Worm (Caenorhabditis elegans) whole organism, L2 larva: Measurements from ENCODE around the gene D1022.3.

Source experiments
- C34F6.9 ChIP-seq: fragments of 150-350 bp; optimal IDR thresholded peaks from 2 replicates; lab custom pipeline; 2014; ENCODE audit warnings: missing biosample characterization, missing genetic modification characterization
- Y55F3AM.14 ChIP-seq: fragments of 200-800 bp; sonication (Bioruptor generic); optimal IDR thresholded peaks from 2 replicates; lab custom pipeline; 2018; ENCODE audit warnings: mild to moderate bottlenecking, missing genetic modification characterization, missing compliant biosample characterization
- ZK546.5 ChIP-seq: sonication (generic microtip); optimal IDR thresholded peaks from 2 replicates; lab custom pipeline; 2017; ENCODE audit warnings: missing biosample characterization, missing genetic modification characterization
- aly-2 ChIP-seq: fragments of 150-350 bp; optimal IDR thresholded peaks from 2 replicates; lab custom pipeline; 2014; ENCODE audit warnings: missing biosample characterization, missing genetic modification characterization
- ama-1 ChIP-seq: fragments of 150-350 bp; optimal IDR thresholded peaks from 2 replicates; lab custom pipeline; 2018; ENCODE audit warnings: inconsistent platforms
- blmp-1 ChIP-seq: sonication (generic microtip); optimal IDR thresholded peaks from 2 replicates; lab custom pipeline; 2017; ENCODE audit warnings: missing genetic modification characterization, mild to moderate bottlenecking, missing compliant biosample characterization, antibody characterized with exemption, moderate library complexity; ENCODE audit not compliant: insufficient read depth
- ceh-16 ChIP-seq: fragments of 150-350 bp; optimal IDR thresholded peaks from 2 replicates; lab custom pipeline; 2014; ENCODE audit warnings: missing biosample characterization, missing genetic modification characterization
- ceh-82 ChIP-seq: fragments of 150-350 bp; optimal IDR thresholded peaks from 2 replicates; lab custom pipeline; 2014; ENCODE audit warnings: missing biosample characterization, missing genetic modification characterization
- crh-2 ChIP-seq: sonication (generic microtip); optimal IDR thresholded peaks from 2 replicates; lab custom pipeline; 2017; ENCODE audit warnings: missing biosample characterization, missing genetic modification characterization
- elt-3 ChIP-seq: sonication (generic microtip); optimal IDR thresholded peaks from 2 replicates; lab custom pipeline; 2017; ENCODE audit warnings: missing biosample characterization, missing genetic modification characterization
- fos-1 ChIP-seq: fragments of 150-350 bp; optimal IDR thresholded peaks from 2 replicates; lab custom pipeline; 2014; ENCODE audit warnings: missing biosample characterization, missing genetic modification characterization
- lin-11 ChIP-seq: fragments of 150-350 bp; sonication (generic microtip); optimal IDR thresholded peaks from 2 replicates; lab custom pipeline; 2014; ENCODE audit warnings: missing biosample characterization, missing genetic modification characterization, inconsistent platforms, mixed read lengths
- lin-13 ChIP-seq: fragments of 150-350 bp; optimal IDR thresholded peaks from 2 replicates; lab custom pipeline; 2014; ENCODE audit warnings: missing biosample characterization, missing genetic modification reagents, missing genetic modification characterization
- lin-39 ChIP-seq: fragments of 150-350 bp; optimal IDR thresholded peaks from 2 replicates; lab custom pipeline; 2014; ENCODE audit warnings: missing biosample characterization, missing genetic modification reagents, missing genetic modification characterization
- mbf-1 ChIP-seq: sonication (generic microtip); optimal IDR thresholded peaks from 2 replicates; lab custom pipeline; 2017; ENCODE audit warnings: missing biosample characterization, missing genetic modification characterization
- mdl-1 ChIP-seq, 2 experiments: fragments of 150-350 bp in 1 of 2; sonication (generic microtip) in 1 of 2; optimal IDR thresholded peaks; 2 replicates each; lab custom pipeline; 2017; ENCODE audit warnings: missing biosample characterization in 2 of 2, missing genetic modification characterization in 2 of 2
- nhr-10 ChIP-seq: sonication (generic microtip); optimal IDR thresholded peaks from 2 replicates; lab custom pipeline; 2017; ENCODE audit warnings: missing biosample characterization, missing genetic modification characterization
- nhr-11 ChIP-seq: fragments of 150-350 bp; optimal IDR thresholded peaks from 2 replicates; lab custom pipeline; 2014; ENCODE audit warnings: missing biosample characterization, missing genetic modification characterization
- nhr-129 ChIP-seq: fragments of 150-350 bp; optimal IDR thresholded peaks from 2 replicates; lab custom pipeline; 2014; ENCODE audit warnings: missing biosample characterization, missing genetic modification characterization
- nhr-21 ChIP-seq: fragments of 150-350 bp; optimal IDR thresholded peaks from 2 replicates; lab custom pipeline; 2014; ENCODE audit warnings: missing biosample characterization, missing genetic modification characterization
- nhr-237 ChIP-seq: fragments of 150-350 bp; optimal IDR thresholded peaks from 2 replicates; lab custom pipeline; 2014; ENCODE audit warnings: missing biosample characterization, missing genetic modification characterization
- nhr-25 ChIP-seq: fragments of 150-350 bp; sonication (generic microtip); optimal IDR thresholded peaks from 3 replicates; lab custom pipeline; 2014; ENCODE audit warnings: missing biosample characterization, missing genetic modification characterization
- nhr-6 ChIP-seq: fragments of 150-350 bp; optimal IDR thresholded peaks from 2 replicates; lab custom pipeline; 2014; ENCODE audit warnings: missing biosample characterization, missing genetic modification characterization
- peb-1 ChIP-seq: fragments of 150-350 bp; optimal IDR thresholded peaks from 2 replicates; lab custom pipeline; 2014; ENCODE audit warnings: missing biosample characterization, missing genetic modification characterization
- sem-4 ChIP-seq: fragments of 150-350 bp; optimal IDR thresholded peaks from 2 replicates; lab custom pipeline; 2014; ENCODE audit warnings: missing biosample characterization, missing genetic modification reagents, missing genetic modification characterization
- skn-1 ChIP-seq: sonication (generic microtip); optimal IDR thresholded peaks from 2 replicates; lab custom pipeline; 2017; ENCODE audit warnings: missing biosample characterization, missing genetic modification characterization
- sma-9 ChIP-seq, 2 experiments: fragments of 150-350 bp in 1 of 2; sonication (generic microtip) in 1 of 2; optimal IDR thresholded peaks; 2 replicates each; lab custom pipeline; 2014 to 2016; ENCODE audit warnings: missing genetic modification characterization in 2 of 2, mild to moderate bottlenecking in 1 of 2, missing biosample characterization in 1 of 2, missing compliant biosample characterization in 1 of 2, missing genetic modification reagents in 1 of 2, moderate library complexity in 1 of 2
- snpc-4 ChIP-seq: fragments of 150-350 bp; optimal IDR thresholded peaks from 2 replicates; lab custom pipeline; 2014; ENCODE audit warnings: missing biosample characterization, missing genetic modification characterization
- unc-62 ChIP-seq: fragments of 150-350 bp; optimal IDR thresholded peaks from 2 replicates; lab custom pipeline; 2014; ENCODE audit warnings: missing biosample characterization, missing genetic modification reagents, missing genetic modification characterization
- ztf-11 ChIP-seq: sonication (generic microtip); optimal IDR thresholded peaks from 2 replicates; lab custom pipeline; 2017; ENCODE audit warnings: missing biosample characterization, missing genetic modification characterization

The D1022.3 gene

ce11 chrII:7419563-7419962 lies 36.5 kb downstream of the D1022.3 start:
- TF ChIP-seq nhr-129 (tag; lab: Kevin White, UChicago) (peak; percentile 42), ZK546.5 (tag; lab: Kevin White, UChicago) (no peak), lin-39 (tag; lab: Kevin White, UChicago) (no peak)

DNA sequence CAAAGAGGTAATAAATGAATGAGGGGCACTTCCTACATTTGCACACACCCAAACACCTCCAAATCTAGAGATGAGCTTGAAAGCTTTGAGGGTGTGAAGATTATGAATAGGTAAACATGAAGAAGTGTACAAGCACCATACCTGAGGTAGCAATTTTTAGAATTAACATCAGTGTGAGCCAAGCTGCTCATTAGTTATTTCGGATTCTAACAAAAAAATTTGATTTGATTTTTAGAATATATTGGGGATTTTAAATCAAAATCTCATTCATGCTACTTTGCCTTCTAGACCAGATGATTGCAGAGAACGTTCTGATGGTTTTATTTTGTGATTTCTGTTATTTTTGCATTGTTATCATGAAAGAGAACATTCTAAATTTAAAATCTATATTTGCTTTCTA lies 42.3 kb downstream of the D1022.3 start:
- no peak for TF ChIP-seq nhr-129 (tag; lab: Kevin White, UChicago)
- no peak for TF ChIP-seq skn-1
- TF ChIP-seq fos-1 (tag; lab: Kevin White, UChicago): no peak
- no peak for TF ChIP-seq ceh-82
- TF ChIP-seq sma-9 (GFP tag; optimal IDR thresholded peaks at IDR 0.05; lab: Kevin White, UChicago): no peak
- TF ChIP-seq sma-9 (tag; optimal IDR thresholded peaks at IDR 0.05; lab: Kevin White, UChicago): no peak
- TF ChIP-seq nhr-6 (tag; lab: Kevin White, UChicago): no peak
- no peak for TF ChIP-seq Y55F3AM.14 (GFP tag; lab: Kevin White, UChicago)
- no peak for TF ChIP-seq sem-4 (tag; lab: Kevin White, UChicago)
- TF ChIP-seq crh-2 (tag; lab: Kevin White, UChicago): no peak
- no peak for TF ChIP-seq snpc-4 (tag; lab: Kevin White, UChicago)

- TF ChIP-seq sma-9 (GFP tag; optimal IDR thresholded peaks at IDR 0.05; lab: Kevin White, UChicago): peak; percentile 56
- TF ChIP-seq sma-9 (tag; optimal IDR thresholded peaks at IDR 0.05; lab: Kevin White, UChicago): no peak
- no peak for TF ChIP-seq snpc-4 (tag; lab: Kevin White, UChicago)
- TF ChIP-seq nhr-129 (tag; lab: Kevin White, UChicago): peak; percentile 49
- no peak for TF ChIP-seq aly-2
- no peak for TF ChIP-seq mdl-1 (tag; optimal IDR thresholded peaks at IDR 0.05; lab: Kevin White, UChicago)
- TF ChIP-seq nhr-25 (tag; lab: Kevin White, UChicago): peak; percentile 79
- TF ChIP-seq nhr-237 (tag; lab: Kevin White, UChicago): no peak
- TF ChIP-seq peb-1 (tag; lab: Kevin White, UChicago): no peak
- peak; percentile 30 for TF ChIP-seq nhr-21 (tag; lab: Kevin White, UChicago)
- TF ChIP-seq Y55F3AM.14 (GFP tag; lab: Kevin White, UChicago): no peak
- no peak for TF ChIP-seq ZK546.5 (tag; lab: Kevin White, UChicago)
- TF ChIP-seq elt-3 (tag; lab: Kevin White, UChicago): no peak
- TF ChIP-seq ztf-11: no peak
- no peak for TF ChIP-seq lin-13 (GFP tag; lab: Kevin White, UChicago)
- no peak for TF ChIP-seq fos-1 (tag; lab: Kevin White, UChicago)
- TF ChIP-seq nhr-10 (tag; lab: Kevin White, UChicago): no peak
- TF ChIP-seq blmp-1 (tag; lab: Kevin White, UChicago): peak; percentile 33
- TF ChIP-seq unc-62 (GFP tag; lab: Kevin White, UChicago): no peak
Observed at ce11 chrII:7413275-7413674, 42.8 kb downstream of the D1022.3 start.

DNA sequence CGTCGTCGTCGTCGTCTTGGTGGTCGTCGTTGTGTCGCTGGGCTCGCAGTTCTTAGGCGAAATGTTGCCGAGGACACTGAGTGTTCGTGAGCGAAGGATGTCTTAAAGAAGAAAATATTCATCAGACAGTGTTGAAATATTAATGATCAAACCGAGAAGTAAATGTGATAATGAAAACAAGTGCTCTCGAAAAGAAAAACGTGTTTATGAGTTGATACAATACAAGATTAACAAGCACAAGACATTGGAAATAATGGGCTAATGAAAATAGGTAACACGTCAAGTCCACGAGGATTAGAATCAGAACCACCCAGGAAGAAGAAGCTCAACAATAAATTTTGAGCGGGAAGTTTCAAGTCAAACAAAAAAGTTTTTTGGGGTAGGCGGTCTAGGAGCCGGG lies 44.2 kb downstream of the D1022.3 start, which contains the start of gene K02A2.5:
Gene K02A2.5, minus strand, starts transcription at position 101 of the 400 bp plus-strand sequence.
- TF ChIP-seq mdl-1 (tag; optimal IDR thresholded peaks at IDR 0.05; lab: Kevin White, UChicago) (no peak), fos-1 (tag; lab: Kevin White, UChicago) (no peak), unc-62 (GFP tag; lab: Kevin White, UChicago) (no peak)
- TF ChIP-seq, all 48 proteins: peak for 0

- TF ChIP-seq crh-2 (tag; lab: Kevin White, UChicago) (no peak), Y55F3AM.14 (GFP tag; lab: Kevin White, UChicago) (no peak), elt-3 (tag; lab: Kevin White, UChicago) (no peak), ceh-82 (no peak), lin-11 (tag; lab: Kevin White, UChicago) (no peak), ceh-16 (tag; lab: Kevin White, UChicago) (no peak), C34F6.9 (tag; lab: Kevin White, UChicago) (no peak), ZK546.5 (tag; lab: Kevin White, UChicago) (no peak), nhr-237 (tag; lab: Kevin White, UChicago) (no peak), mbf-1 (tag; lab: Kevin White, UChicago) (no peak), mdl-1 (tag; optimal IDR thresholded peaks at IDR 0.05; lab: Kevin White, UChicago) (no peak), ama-1 (lab: Kevin White, UChicago) (no peak), sma-9 (GFP tag; optimal IDR thresholded peaks at IDR 0.05; lab: Kevin White, UChicago) (no peak), sma-9 (tag; optimal IDR thresholded peaks at IDR 0.05; lab: Kevin White, UChicago) (no peak), nhr-11 (tag; lab: Kevin White, UChicago) (no peak), nhr-10 (tag; lab: Kevin White, UChicago) (no peak)
Observed at ce11 chrII:7408192-7408591, 47.9 kb downstream of the D1022.3 start, which contains the start of gene srd-55. srd-55 (plus strand) TSS chrII:7408492.
